Worm (Caenorhabditis elegans) whole organism, late embryonic: Measurements from ENCODE around the gene rom-1.

Experiments
- C08G9.2 ChIP-seq: sonication (generic microtip); optimal IDR thresholded peaks from 2 replicates; lab custom pipeline; 2016; ENCODE audit warnings: mild to moderate bottlenecking, missing genetic modification characterization, moderate library complexity, missing compliant biosample characterization
- C38D4.7 ChIP-seq: fragments of 200-800 bp; sonication (Bioruptor generic); optimal IDR thresholded peaks from 2 replicates; lab custom pipeline; 2018; ENCODE audit warnings: mild to moderate bottlenecking, missing genetic modification characterization, moderate library complexity, missing compliant biosample characterization
- K09A11.1 ChIP-seq: sonication (generic microtip); optimal IDR thresholded peaks from 2 replicates; lab custom pipeline; 2017; ENCODE audit warnings: antibody characterized with exemption, mild to moderate bottlenecking, missing genetic modification characterization, missing compliant biosample characterization; ENCODE audit not compliant: insufficient read depth
- T23F11.4 ChIP-seq: fragments of 200-800 bp; sonication (Bioruptor generic); optimal IDR thresholded peaks from 2 replicates; lab custom pipeline; 2018; ENCODE audit warnings: mild to moderate bottlenecking, missing genetic modification characterization, missing compliant biosample characterization
- Y22D7AL.16 ChIP-seq: sonication (generic microtip); optimal IDR thresholded peaks from 2 replicates; lab custom pipeline; 2016; ENCODE audit warnings: missing genetic modification characterization, missing compliant biosample characterization
- ceh-18 ChIP-seq: sonication (generic microtip); optimal IDR thresholded peaks from 2 replicates; lab custom pipeline; 2016; ENCODE audit warnings: missing genetic modification characterization, missing compliant biosample characterization
- ceh-2 ChIP-seq: sonication (generic microtip); optimal IDR thresholded peaks from 2 replicates; lab custom pipeline; 2016; ENCODE audit warnings: missing genotype, missing genetic modification characterization, missing compliant biosample characterization
- ceh-31 ChIP-seq: sonication (generic microtip); optimal IDR thresholded peaks from 2 replicates; lab custom pipeline; 2016; ENCODE audit warnings: missing genetic modification characterization, missing compliant biosample characterization
- ceh-34 ChIP-seq: sonication (generic microtip); optimal IDR thresholded peaks from 2 replicates; lab custom pipeline; 2016; ENCODE audit warnings: mild to moderate bottlenecking, missing genetic modification characterization, missing compliant biosample characterization
- ceh-6 ChIP-seq: fragments of 200-800 bp; sonication (Bioruptor generic); optimal IDR thresholded peaks from 2 replicates; lab custom pipeline; 2018; ENCODE audit warnings: mild to moderate bottlenecking, missing genetic modification characterization, missing compliant biosample characterization
- dmd-4 ChIP-seq: sonication (generic microtip); optimal IDR thresholded peaks from 2 replicates; lab custom pipeline; 2016; ENCODE audit warnings: borderline replicate concordance, missing genetic modification characterization, missing compliant biosample characterization
- elt-2 ChIP-seq: sonication (generic microtip); optimal IDR thresholded peaks from 2 replicates; lab custom pipeline; 2016; ENCODE audit warnings: missing genetic modification reagents, missing genetic modification characterization, missing compliant biosample characterization
- ets-4 ChIP-seq: sonication (generic microtip); optimal IDR thresholded peaks from 2 replicates; lab custom pipeline; 2016; ENCODE audit warnings: missing genetic modification characterization, missing compliant biosample characterization
- fkh-10 ChIP-seq: fragments of 150-350 bp; optimal IDR thresholded peaks from 2 replicates; lab custom pipeline; 2014; ENCODE audit warnings: missing biosample characterization, missing genetic modification reagents, missing genetic modification characterization
- fkh-6 ChIP-seq: sonication (generic microtip); optimal IDR thresholded peaks from 2 replicates; lab custom pipeline; 2016; ENCODE audit warnings: missing genetic modification characterization, missing compliant biosample characterization
- gmeb-2 ChIP-seq: sonication (generic microtip); optimal IDR thresholded peaks from 2 replicates; lab custom pipeline; 2016; ENCODE audit warnings: missing genetic modification characterization, inconsistent platforms, missing compliant biosample characterization
- hlh-15 ChIP-seq: sonication (generic microtip); optimal IDR thresholded peaks from 2 replicates; lab custom pipeline; 2016; ENCODE audit warnings: missing genetic modification characterization, missing compliant biosample characterization
- hlh-6 ChIP-seq: sonication (generic microtip); optimal IDR thresholded peaks from 2 replicates; lab custom pipeline; 2016; ENCODE audit warnings: missing genotype, missing genetic modification characterization, missing compliant biosample characterization
- lim-6 ChIP-seq: sonication (generic microtip); optimal IDR thresholded peaks from 2 replicates; lab custom pipeline; 2016; ENCODE audit warnings: missing genetic modification characterization, missing compliant biosample characterization
- lin-11 ChIP-seq: fragments of 200-800 bp; sonication (Bioruptor generic); optimal IDR thresholded peaks from 2 replicates; lab custom pipeline; 2018; ENCODE audit warnings: mild to moderate bottlenecking, missing genetic modification characterization, missing compliant biosample characterization
- madf-2 ChIP-seq: sonication (generic microtip); optimal IDR thresholded peaks from 2 replicates; lab custom pipeline; 2017; ENCODE audit warnings: missing genetic modification characterization, missing compliant biosample characterization
- nhr-232 ChIP-seq: sonication (generic microtip); optimal IDR thresholded peaks from 2 replicates; lab custom pipeline; 2016; ENCODE audit warnings: missing genetic modification characterization, missing compliant biosample characterization
- npax-4 ChIP-seq: sonication (generic microtip); optimal IDR thresholded peaks from 2 replicates; lab custom pipeline; 2016; ENCODE audit warnings: missing genetic modification characterization, missing compliant biosample characterization
- pag-3 ChIP-seq: sonication (generic microtip); optimal IDR thresholded peaks from 2 replicates; lab custom pipeline; 2016; ENCODE audit warnings: missing compliant biosample characterization, missing genetic modification characterization, borderline replicate concordance
- pha-4 ChIP-seq: fragments of 150-350 bp; optimal IDR thresholded peaks from 2 replicates; lab custom pipeline; 2018; ENCODE audit warnings: missing biosample characterization, missing genetic modification reagents, missing genetic modification characterization
- pqm-1 ChIP-seq: sonication (generic microtip); optimal IDR thresholded peaks from 2 replicates; lab custom pipeline; 2016; ENCODE audit warnings: missing genetic modification characterization, missing compliant biosample characterization
- sox-2 ChIP-seq: fragments of 200-800 bp; sonication (Bioruptor generic); IDR thresholded peaks from 2 replicates; pipeline ENCODE4 v1.3.6; 2022; ENCODE audit warnings: missing genetic modification reagents, missing genetic modification characterization, missing compliant biosample characterization
- syd-9 ChIP-seq: sonication (generic microtip); optimal IDR thresholded peaks from 2 replicates; lab custom pipeline; 2016; ENCODE audit warnings: mild to moderate bottlenecking, missing genetic modification characterization, moderate library complexity, missing compliant biosample characterization
- tbx-2 ChIP-seq: sonication (generic microtip); optimal IDR thresholded peaks from 2 replicates; lab custom pipeline; 2016; ENCODE audit warnings: missing genetic modification characterization, missing compliant biosample characterization
- ttx-3 ChIP-seq: sonication (generic microtip); optimal IDR thresholded peaks from 2 replicates; lab custom pipeline; 2016; ENCODE audit warnings: missing genetic modification reagents, missing genetic modification characterization, missing compliant biosample characterization
- unc-42 ChIP-seq: sonication (generic microtip); optimal IDR thresholded peaks from 2 replicates; lab custom pipeline; 2016; ENCODE audit warnings: missing genotype, missing genetic modification characterization, missing compliant biosample characterization
- unc-55 ChIP-seq: sonication (generic microtip); optimal IDR thresholded peaks from 2 replicates; lab custom pipeline; 2017; ENCODE audit warnings: missing biosample characterization, missing genetic modification reagents, missing genetic modification characterization
- unc-86 ChIP-seq: sonication (generic microtip); optimal IDR thresholded peaks from 2 replicates; lab custom pipeline; 2016; ENCODE audit warnings: missing genetic modification characterization, missing compliant biosample characterization
- zip-5 ChIP-seq: sonication (generic microtip); optimal IDR thresholded peaks from 2 replicates; lab custom pipeline; 2016; ENCODE audit warnings: missing genetic modification characterization, missing compliant biosample characterization

Gene rom-1

DNA sequence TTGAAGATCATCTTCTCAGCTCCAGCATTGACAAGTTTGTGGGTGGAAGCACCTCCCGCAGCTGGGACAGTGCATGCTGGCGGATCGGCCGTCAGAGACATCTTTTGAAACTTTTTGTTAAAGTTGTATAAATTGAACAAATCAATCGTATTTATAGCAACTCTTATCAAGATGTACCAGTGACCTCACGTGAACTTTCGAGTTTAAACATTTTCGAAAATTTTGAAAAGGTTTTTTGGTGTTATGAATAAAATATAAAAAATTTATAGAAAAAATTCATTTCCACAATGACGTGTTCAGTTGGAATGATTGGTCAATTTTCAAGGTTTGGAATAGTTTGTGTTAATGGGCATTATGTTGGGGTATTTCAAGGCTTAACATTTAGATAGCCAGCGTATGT lies 38.4 kb upstream of the rom-1 start, which contains the start of the genes msd-4 and C35D10.3:
TSS of gene msd-4 (minus strand) at position 101 of the 400 bp plus-strand sequence.
TSS of gene C35D10.3 (plus strand) at position 279 of the 400 bp plus-strand sequence.
- TF ChIP-seq ceh-6 (GFP tag; lab: Kevin White, UChicago) (no peak), lim-6 (no peak), syd-9 (tag; lab: Kevin White, UChicago) (no peak), ceh-2 (tag; lab: Kevin White, UChicago) (no peak), sox-2 (GFP tag; lab: Robert Waterston, UW) (no peak), fkh-10 (GFP tag; lab: Kevin White, UChicago) (no peak), pha-4 (tag; lab: Kevin White, UChicago) (no peak), zip-5 (no peak), C08G9.2 (tag; lab: Kevin White, UChicago) (no peak), K09A11.1 (tag; lab: Kevin White, UChicago) (no peak)

DNA sequence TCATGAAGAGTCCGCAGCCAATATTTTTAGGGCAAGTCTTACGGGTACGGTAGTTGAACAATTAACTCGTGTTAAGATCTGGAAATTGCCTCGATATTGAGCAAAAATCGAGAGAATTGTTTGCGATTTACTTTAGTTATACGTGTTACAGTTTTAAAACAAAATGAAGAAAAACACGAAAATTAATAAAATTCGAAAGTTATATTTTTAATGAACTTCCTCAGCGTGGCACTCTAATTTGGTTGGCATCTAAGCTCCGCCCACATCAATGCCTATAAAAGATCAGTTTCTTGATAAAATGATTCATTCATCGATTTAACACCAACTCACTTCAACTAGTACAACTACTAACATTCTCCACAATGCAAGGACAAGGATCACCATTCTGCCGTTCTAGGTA lies 36.5 kb upstream of the rom-1 start, which contains the start of gene gipc-1:
TSS of gene gipc-1 (plus strand) at position 301 of the 400 bp plus-strand sequence.
- TF ChIP-seq dmd-4 (no peak), unc-42 (tag; lab: Kevin White, UChicago) (no peak), ttx-3 (tag; lab: Kevin White, UChicago) (no peak), ceh-18 (tag; lab: Kevin White, UChicago) (no peak), fkh-6 (no peak), ets-4 (no peak), syd-9 (tag; lab: Kevin White, UChicago) (no peak), ceh-6 (GFP tag; lab: Kevin White, UChicago) (no peak), unc-55 (GFP tag; lab: Kevin White, UChicago) (no peak), hlh-6 (tag; lab: Kevin White, UChicago) (no peak), zip-5 (no peak), Y22D7AL.16 (no peak), T23F11.4 (no peak), npax-4 (tag; lab: Kevin White, UChicago) (no peak)
- TF ChIP-seq, all 69 proteins: peak for 0

DNA sequence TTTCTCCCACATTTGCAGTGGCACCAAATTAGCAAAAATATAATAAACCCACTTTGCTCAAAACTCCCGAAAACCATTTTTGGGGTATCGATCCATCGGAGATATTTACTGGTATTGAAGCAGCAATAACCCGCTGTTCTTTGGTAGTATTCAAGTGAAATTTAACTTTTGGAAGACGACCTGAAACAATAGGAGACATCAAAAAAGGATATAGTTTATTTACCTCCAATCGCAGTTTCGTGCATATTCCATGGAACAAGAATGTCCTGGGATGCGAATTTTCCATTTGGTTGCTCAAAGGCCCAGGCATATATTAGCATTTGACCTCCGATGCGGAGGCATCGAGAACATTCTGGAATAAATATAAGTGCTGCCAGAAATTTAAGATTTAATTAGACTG lies 33.6 kb upstream of the rom-1 start:
- TF ChIP-seq gmeb-2 (tag; lab: Kevin White, UChicago) (no peak), nhr-232 (no peak), pag-3 (tag; lab: Kevin White, UChicago) (no peak), lin-11 (tag; lab: Kevin White, UChicago) (no peak), ceh-2 (tag; lab: Kevin White, UChicago) (no peak)

DNA sequence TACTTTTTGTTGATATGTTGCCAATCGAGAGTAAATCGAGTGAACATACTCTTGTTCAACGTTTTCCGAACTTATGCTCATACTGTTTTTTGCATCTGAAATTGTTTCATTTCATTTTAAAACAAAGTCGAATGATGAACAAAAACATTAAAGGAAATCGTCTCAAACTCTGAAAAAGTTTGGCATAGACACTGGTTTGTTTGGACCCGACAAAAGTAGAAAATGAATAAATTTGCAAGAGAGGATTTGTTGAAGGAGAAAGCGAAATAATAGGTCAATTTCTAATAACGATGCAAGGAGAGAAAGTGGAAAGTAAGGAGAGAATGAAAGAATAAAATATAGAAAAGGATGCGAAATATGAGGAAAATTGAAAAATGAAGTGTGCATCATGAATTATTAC lies 32.3 kb upstream of the rom-1 start, which contains the start of gene C35D10.12:
TSS of gene C35D10.12 (minus strand) at position 101 of the 400 bp plus-strand sequence.
- no peak for TF ChIP-seq pqm-1 (tag; lab: Kevin White, UChicago)
- no peak for TF ChIP-seq npax-4 (tag; lab: Kevin White, UChicago)
- no peak for TF ChIP-seq C38D4.7
- no peak for TF ChIP-seq hlh-15 (tag; lab: Kevin White, UChicago)
- TF ChIP-seq ceh-34 (tag; lab: Kevin White, UChicago) = no peak
- no peak for TF ChIP-seq sox-2 (GFP tag; lab: Robert Waterston, UW)

DNA sequence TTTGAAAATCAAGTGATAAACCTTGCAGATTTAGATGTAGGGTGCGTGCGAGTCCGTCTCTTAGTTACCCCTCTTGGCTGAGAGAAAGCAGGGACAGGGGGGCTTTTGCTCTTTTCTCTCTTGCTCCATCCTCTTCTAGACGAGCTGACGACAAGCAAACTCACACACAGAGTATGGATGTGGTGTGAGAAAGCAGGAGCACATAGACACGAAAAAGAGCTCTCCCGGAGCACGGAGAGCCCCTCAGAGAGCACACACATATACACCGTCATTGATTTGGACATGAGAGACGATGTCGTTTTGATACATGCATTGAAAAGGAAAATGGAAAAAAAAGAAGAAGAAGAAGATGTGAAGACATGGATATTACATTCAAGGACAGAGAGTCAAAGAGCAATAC lies 31.3 kb upstream of the rom-1 start:
- TF ChIP-seq ceh-31 (tag; lab: Kevin White, UChicago) (peak; percentile 24), hlh-6 (tag; lab: Kevin White, UChicago) (no peak), dmd-4 (no peak), zip-5 (no peak), madf-2 (no peak), K09A11.1 (tag; lab: Kevin White, UChicago) (no peak), tbx-2 (no peak)

DNA sequence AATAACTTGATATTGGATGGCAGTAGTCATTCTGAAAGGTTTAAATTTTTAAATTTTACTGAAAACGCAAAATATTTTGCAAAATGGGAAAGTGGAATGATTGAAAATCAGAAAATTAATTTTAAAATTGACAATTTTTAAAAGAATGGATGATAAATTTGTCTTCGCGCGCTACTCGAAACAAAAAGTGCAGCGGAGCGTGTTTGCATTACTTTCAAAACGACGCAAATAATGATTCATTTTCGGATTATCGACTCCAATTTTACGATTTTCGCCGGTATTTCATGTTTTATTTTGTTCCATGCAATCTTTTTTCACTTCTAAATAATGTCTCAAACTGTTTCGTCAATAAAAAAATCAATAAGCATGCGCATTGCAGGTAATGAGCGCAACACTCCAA lies 28.7 kb upstream of the rom-1 start, which contains the start of the genes tost-1 and arx-6:
TSS of gene tost-1 (minus strand) at position 31 of the 400 bp plus-strand sequence.
TSS of gene arx-6 (plus strand) at position 378 of the 400 bp plus-strand sequence.
- TF ChIP-seq elt-2 (tag; lab: Kevin White, UChicago) (peak; percentile 21), unc-42 (tag; lab: Kevin White, UChicago) (peak; percentile 22), unc-86 (no peak)
- TF ChIP-seq, all 69 proteins: peak for 2
